Fruit fly (Drosophila melanogaster): ENCODE measurements around the gene CG46507.
"Not testable (repeated sequence)": the region's sequence is repeated elsewhere in the genome, so short reads cannot be mapped to it uniquely, and the experiment has no call there.

DNA sequence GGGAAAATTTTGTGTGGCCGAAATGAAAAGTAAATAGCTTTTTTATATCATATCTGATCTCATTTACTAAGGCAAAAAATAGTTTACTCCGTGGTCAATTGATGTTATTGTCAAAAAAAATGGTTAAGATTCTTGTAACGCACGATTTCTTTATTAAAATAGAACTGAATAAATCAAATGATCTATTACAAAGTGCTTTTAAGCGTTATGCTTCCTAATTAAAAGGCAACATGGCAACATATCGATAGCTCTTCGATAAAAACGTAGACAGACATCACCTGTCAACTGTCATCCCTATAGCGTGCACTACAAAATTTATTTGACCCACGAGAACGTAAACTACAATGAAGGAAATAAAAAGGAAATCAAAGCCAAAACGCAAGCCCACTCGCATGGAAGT is 5.1 kb upstream of the CG46507 start, which contains the start of gene CG46506:
- TF ChIP-seq CG10348 (GFP tag; IDR thresholded peaks at IDR 0.05); CG32121 (GFP tag; IDR thresholded peaks at IDR 0.05); Ets98B (GFP tag; IDR thresholded peaks at IDR 0.05); CG4496 (GFP tag; IDR thresholded peaks at IDR 0.05); CG8159 (tag; optimal IDR thresholded peaks at IDR 0.05); EcR (GFP tag; optimal IDR thresholded peaks at IDR 0.05): not testable (repeated sequence)
